Fruit fly (Drosophila melanogaster) whole organism, embryonic: ENCODE data around the gene Srp19.
A peak's percentile ranks its signal among the peaks of the same experiment; 100 is the strongest.

ENCODE experiments used
- BEAF-32 ChIP-seq: fragments of 200-800 bp; sonication (Bioruptor generic); optimal IDR thresholded peaks from 3 replicates; lab custom pipeline; 2017; ENCODE audit warnings: missing biosample characterization, missing genetic modification characterization, mild to moderate bottlenecking, moderate library complexity, missing genetic modification reagents
- Bgb ChIP-seq: fragments of 200-800 bp; sonication (Bioruptor generic); IDR thresholded peaks from 2 replicates; pipeline ENCODE4 v1.3.6; 2022; ENCODE audit warnings: missing biosample characterization, missing genetic modification characterization; ENCODE audit not compliant: partially characterized antibody
- BtbVII ChIP-seq: fragments of 200-800 bp; sonication (Bioruptor generic); optimal IDR thresholded peaks from 3 replicates; lab custom pipeline; 2017; ENCODE audit warnings: missing biosample characterization, mild to moderate bottlenecking, missing genetic modification characterization
- CG11560 ChIP-seq: fragments of 200-800 bp; sonication (Bioruptor generic); IDR thresholded peaks from 3 replicates; pipeline ENCODE4 v1.3.6; 2022; ENCODE audit warnings: missing biosample characterization, missing genetic modification characterization
- CG12236 ChIP-seq: fragments of 200-800 bp; sonication (Bioruptor generic); optimal IDR thresholded peaks from 2 replicates; lab custom pipeline; 2016; ENCODE audit warnings: missing biosample characterization, missing genetic modification characterization
- CG13296 ChIP-seq: fragments of 200-800 bp; sonication (Bioruptor generic); optimal IDR thresholded peaks from 3 replicates; lab custom pipeline; 2018; ENCODE audit warnings: missing biosample characterization, mild to moderate bottlenecking, missing genetic modification characterization
- CG14710 ChIP-seq: fragments of 200-800 bp; sonication (Bioruptor generic); optimal IDR thresholded peaks from 3 replicates; lab custom pipeline; 2019; ENCODE audit warnings: missing biosample characterization, mild to moderate bottlenecking, missing genetic modification characterization, moderate library complexity
- CG15479 ChIP-seq: fragments of 200-800 bp; sonication (Bioruptor generic); optimal IDR thresholded peaks from 3 replicates; lab custom pipeline; 2019; ENCODE audit warnings: missing biosample characterization, mild to moderate bottlenecking, missing genetic modification characterization, moderate library complexity
- CG17385 ChIP-seq: fragments of 200-800 bp; sonication (Bioruptor generic); optimal IDR thresholded peaks from 3 replicates; lab custom pipeline; 2018; ENCODE audit warnings: missing biosample characterization, mild to moderate bottlenecking, missing genetic modification characterization
- CG18619 ChIP-seq: fragments of 200-800 bp; sonication (Bioruptor generic); optimal IDR thresholded peaks from 3 replicates; lab custom pipeline; 2017; ENCODE audit warnings: missing biosample characterization, mild to moderate bottlenecking, missing genetic modification characterization
- CG2202 ChIP-seq: fragments of 200-800 bp; sonication (Bioruptor generic); optimal IDR thresholded peaks from 2 replicates; lab custom pipeline; 2018; ENCODE audit warnings: missing biosample characterization, mild to moderate bottlenecking, missing genetic modification characterization
- CG30020 ChIP-seq: fragments of 200-800 bp; optimal IDR thresholded peaks from 2 replicates; lab custom pipeline; 2019; ENCODE audit warnings: missing biosample characterization, mild to moderate bottlenecking, missing genetic modification characterization, moderate library complexity
- CG31441 ChIP-seq: fragments of 200-800 bp; sonication (Bioruptor generic); IDR thresholded peaks from 2 replicates; pipeline ENCODE4 v1.3.6; 2022; ENCODE audit warnings: missing biosample characterization, missing genetic modification characterization
- CG32772 ChIP-seq: fragments of 200-800 bp; sonication (Bioruptor generic); IDR thresholded peaks from 2 replicates; pipeline ENCODE4 v1.3.6; 2022; ENCODE audit warnings: missing biosample characterization, missing genetic modification characterization
- CG3726 ChIP-seq: fragments of 200-800 bp; sonication (Bioruptor generic); IDR thresholded peaks from 3 replicates; pipeline ENCODE4, ENCODE4 v1.3.6; 2022; ENCODE audit warnings: missing biosample characterization, missing genetic modification characterization
- CG3995 ChIP-seq: fragments of 200-800 bp; sonication (Bioruptor generic); optimal IDR thresholded peaks from 3 replicates; lab custom pipeline; 2016; ENCODE audit warnings: missing biosample characterization, missing genetic modification characterization
- CG8290 ChIP-seq, 3 experiments: fragments of 200-800 bp; sonication (Bioruptor generic); optimal IDR thresholded peaks; 2 replicates each; lab custom pipeline; 2016 to 2019; ENCODE audit warnings: missing biosample characterization in 3 of 3, missing genetic modification characterization in 3 of 3, mild to moderate bottlenecking in 2 of 3, moderate library complexity in 1 of 3
- CG9727 ChIP-seq: fragments of 200-800 bp; sonication (Bioruptor generic); optimal IDR thresholded peaks from 3 replicates; lab custom pipeline; 2017; ENCODE audit warnings: missing biosample characterization, mild to moderate bottlenecking, missing genetic modification characterization
- CTCF ChIP-seq: fragments of 200-800 bp; sonication (Bioruptor generic); optimal IDR thresholded peaks from 2 replicates; lab custom pipeline; 2017; ENCODE audit warnings: missing biosample characterization, mild to moderate bottlenecking, missing genetic modification characterization, moderate library complexity
- Camta ChIP-seq: fragments of 200-800 bp; sonication (Bioruptor generic); optimal IDR thresholded peaks from 2 replicates; lab custom pipeline; 2016; ENCODE audit warnings: missing biosample characterization, missing genetic modification characterization
- CkIIα-i1 ChIP-seq: fragments of 200-800 bp; sonication (Bioruptor generic); IDR thresholded peaks from 2 replicates; pipeline ENCODE4 v1.3.6; 2022; ENCODE audit warnings: missing biosample characterization, missing genetic modification characterization
- Dbx ChIP-seq: fragments of 200-800 bp; sonication (Bioruptor generic); IDR thresholded peaks from 3 replicates; pipeline ENCODE4 v1.3.6; 2022; ENCODE audit warnings: missing biosample characterization, missing genetic modification characterization
- Hand ChIP-seq: fragments of 200-800 bp; sonication (Bioruptor generic); optimal IDR thresholded peaks from 2 replicates; lab custom pipeline; 2017; ENCODE audit warnings: mild to moderate bottlenecking, missing biosample characterization, missing genetic modification reagents, missing genetic modification characterization
- NK7.1 ChIP-seq: fragments of 200-800 bp; sonication (Bioruptor generic); optimal IDR thresholded peaks from 3 replicates; lab custom pipeline; 2016; ENCODE audit warnings: missing biosample characterization, missing genetic modification characterization
- Nf-YA ChIP-seq: fragments of 200-800 bp; sonication (Bioruptor generic); IDR thresholded peaks from 2 replicates; pipeline ENCODE4 v1.3.6; 2022; ENCODE audit warnings: missing biosample characterization, missing genetic modification characterization
- Oaz ChIP-seq: fragments of 200-800 bp; sonication (Bioruptor generic); IDR thresholded peaks from 2 replicates; pipeline ENCODE4 v1.3.6; 2022; ENCODE audit warnings: missing biosample characterization, missing genetic modification characterization
- Pdp1 ChIP-seq, 2 experiments: fragments of 200-800 bp; sonication (Bioruptor generic); optimal IDR thresholded peaks; 3 replicates each; lab custom pipeline; 2016; ENCODE audit warnings: missing biosample characterization in 2 of 2, missing genetic modification characterization in 2 of 2, mild to moderate bottlenecking in 1 of 2, moderate library complexity in 1 of 2
- Ravus ChIP-seq: fragments of 200-800 bp; sonication (Bioruptor generic); IDR thresholded peaks from 2 replicates; pipeline ENCODE4 v1.3.6; 2022; ENCODE audit warnings: missing biosample characterization, missing genetic modification characterization
- Sin3A ChIP-seq: fragments of >200 bp; optimal IDR thresholded peaks from 2 replicates; lab custom pipeline; 2018
- Usf ChIP-seq: fragments of 200-800 bp; sonication (Bioruptor generic); optimal IDR thresholded peaks from 2 replicates; lab custom pipeline; 2017; ENCODE audit warnings: missing genotype, missing biosample characterization, missing genetic modification characterization
- bbx ChIP-seq: fragments of 200-800 bp; sonication (Bioruptor generic); IDR thresholded peaks from 2 replicates; pipeline ENCODE4 v1.3.6; 2022; ENCODE audit warnings: missing biosample characterization, missing genetic modification characterization; ENCODE audit not compliant: partially characterized antibody
- bowl ChIP-seq: fragments of 200-800 bp; sonication (Bioruptor generic); IDR thresholded peaks from 2 replicates; pipeline ENCODE4 v1.3.6; 2022; ENCODE audit warnings: missing biosample characterization, missing genetic modification characterization
- fru ChIP-seq: fragments of >200 bp; optimal IDR thresholded peaks from 2 replicates; lab custom pipeline; 2017
- ftz-f1 ChIP-seq: fragments of 200-800 bp; sonication (Bioruptor generic); optimal IDR thresholded peaks from 2 replicates; lab custom pipeline; 2016; ENCODE audit warnings: missing biosample characterization, missing genetic modification characterization
- gro ChIP-seq: fragments of 200-800 bp; sonication (Bioruptor generic); optimal IDR thresholded peaks from 2 replicates; lab custom pipeline; 2016; ENCODE audit warnings: missing biosample characterization, missing genetic modification characterization
- hbn ChIP-seq: fragments of 200-800 bp; sonication (Bioruptor generic); IDR thresholded peaks from 2 replicates; pipeline ENCODE4 v1.3.6; 2022; ENCODE audit warnings: missing biosample characterization, missing genetic modification characterization; ENCODE audit not compliant: partially characterized antibody
- jigr1 ChIP-seq: fragments of 200-800 bp; sonication (Bioruptor generic); IDR thresholded peaks from 3 replicates; pipeline ENCODE4 v1.3.6; 2022; ENCODE audit warnings: missing biosample characterization, missing genetic modification characterization
- lbe ChIP-seq: fragments of 200-800 bp; sonication (Bioruptor generic); optimal IDR thresholded peaks from 2 replicates; lab custom pipeline; 2016; ENCODE audit warnings: missing biosample characterization, mild to moderate bottlenecking, missing genetic modification characterization
- mam ChIP-seq: fragments of 200-800 bp; sonication (Bioruptor generic); optimal IDR thresholded peaks from 3 replicates; lab custom pipeline; 2016; ENCODE audit warnings: missing biosample characterization, missing genetic modification characterization
- otp ChIP-seq: fragments of 200-800 bp; sonication (Bioruptor generic); IDR thresholded peaks from 3 replicates; pipeline ENCODE4, ENCODE4 v1.3.6; 2022; ENCODE audit warnings: missing biosample characterization, missing genetic modification characterization
- pb ChIP-seq: fragments of 200-800 bp; sonication (Bioruptor generic); optimal IDR thresholded peaks from 3 replicates; lab custom pipeline; 2016; ENCODE audit warnings: missing biosample characterization, missing genetic modification characterization
- pita ChIP-seq: fragments of 200-800 bp; sonication (Bioruptor generic); optimal IDR thresholded peaks from 2 replicates; lab custom pipeline; 2017; ENCODE audit warnings: missing biosample characterization, mild to moderate bottlenecking, missing genetic modification characterization
- psq ChIP-seq: fragments of 200-800 bp; sonication (Bioruptor generic); optimal IDR thresholded peaks from 2 replicates; lab custom pipeline; 2017; ENCODE audit warnings: missing biosample characterization, missing genetic modification characterization
- pzg ChIP-seq: fragments of 200-800 bp; sonication (Bioruptor generic); optimal IDR thresholded peaks from 3 replicates; lab custom pipeline; 2018; ENCODE audit warnings: missing biosample characterization, mild to moderate bottlenecking, missing genetic modification characterization, moderate library complexity
- sug ChIP-seq: fragments of 200-800 bp; optimal IDR thresholded peaks from 2 replicates; lab custom pipeline; 2019; ENCODE audit warnings: missing biosample characterization, mild to moderate bottlenecking, missing genetic modification characterization, moderate library complexity
- tna ChIP-seq: fragments of 200-800 bp; sonication (Bioruptor generic); IDR thresholded peaks from 2 replicates; pipeline ENCODE4 v1.3.6; 2022; ENCODE audit warnings: missing biosample characterization, missing genetic modification characterization; ENCODE audit not compliant: partially characterized antibody
- trem ChIP-seq: fragments of 200-800 bp; optimal IDR thresholded peaks from 3 replicates; lab custom pipeline; 2019; ENCODE audit warnings: missing biosample characterization, mild to moderate bottlenecking, missing genetic modification characterization, moderate library complexity
- unpg ChIP-seq: fragments of 200-800 bp; sonication (Bioruptor generic); optimal IDR thresholded peaks from 3 replicates; lab custom pipeline; 2018; ENCODE audit warnings: missing biosample characterization, mild to moderate bottlenecking, missing genetic modification characterization, moderate library complexity
- vfl ChIP-seq: fragments of 200-800 bp; sonication (Bioruptor generic); optimal IDR thresholded peaks from 2 replicates; lab custom pipeline; 2016; ENCODE audit warnings: missing biosample characterization, missing genetic modification characterization
- vnd ChIP-seq: fragments of 200-800 bp; sonication (Bioruptor generic); IDR thresholded peaks from 3 replicates; pipeline ENCODE4 v1.3.6; 2022; ENCODE audit warnings: missing biosample characterization, missing genetic modification characterization; ENCODE audit not compliant: partially characterized antibody

Srp19 gene

dm6 chr3L:7356386-7357117, 8.7 kb upstream of the Srp19 start, which contains the start of gene CTCF (continued):
- TF ChIP-seq Sin3A (lab: Kevin White, UChicago): peak; percentile 44
- TF ChIP-seq lbe (GFP tag; lab: Kevin White, UChicago): peak; percentile 38
- TF ChIP-seq CG3726 (GFP tag; lab: Robert Waterston, UW): no peak
- TF ChIP-seq unpg (GFP tag; lab: Kevin White, UChicago): peak; percentile 20
- TF ChIP-seq otp (GFP tag; lab: Robert Waterston, UW): no peak
- no peak for TF ChIP-seq Hand (GFP tag; lab: Kevin White, UChicago)
- TF ChIP-seq CG8290 (GFP tag; optimal IDR thresholded peaks at IDR 0.05; lab: Kevin White, UChicago): peak; percentile 59
- peak in 1 of 2 experiments; percentile 55 for TF ChIP-seq CG8290 (tag; optimal IDR thresholded peaks at IDR 0.05; lab: Kevin White, UChicago)
- TF ChIP-seq CG11560: no peak
- no peak for TF ChIP-seq bowl (GFP tag; lab: Robert Waterston, UW)
- TF ChIP-seq CkIIα-i1 (GFP tag; lab: Robert Waterston, UW): no peak
- peak; percentile 33 to 36 for TF ChIP-seq Pdp1 (GFP tag; optimal IDR thresholded peaks at IDR 0.05; lab: Kevin White, UChicago)
- TF ChIP-seq CG15479 (GFP tag; lab: Kevin White, UChicago): no peak
- TF ChIP-seq BtbVII (GFP tag; lab: Kevin White, UChicago): peak; percentile 32
- no peak for TF ChIP-seq CG3995 (GFP tag; lab: Kevin White, UChicago)
- peak; percentile 19 for TF ChIP-seq Camta (GFP tag; lab: Kevin White, UChicago)
- TF ChIP-seq pita: no peak
- peak; percentile 50 for TF ChIP-seq CG14710 (tag; lab: Kevin White, UChicago)
- no peak for TF ChIP-seq vfl (GFP tag; lab: Kevin White, UChicago)
- no peak for TF ChIP-seq Usf (GFP tag; lab: Kevin White, UChicago)
- no peak for TF ChIP-seq CG2202 (tag; lab: Kevin White, UChicago)
- TF ChIP-seq CG30020 (tag; lab: Kevin White, UChicago): peak; percentile 22
- TF ChIP-seq trem (tag; lab: Kevin White, UChicago): peak; percentile 91
- TF ChIP-seq vnd (GFP tag; lab: Robert Waterston, UW): peak; percentile 65; the same call in 2 of the 3 replicates
- peak; percentile 64 for TF ChIP-seq CG32772 (GFP tag; lab: Robert Waterston, UW)
- TF ChIP-seq CG13296: peak; percentile 37
- peak; percentile 7 for TF ChIP-seq CG18619 (GFP tag; lab: Kevin White, UChicago)
- TF ChIP-seq NK7.1 (GFP tag; lab: Kevin White, UChicago): peak; percentile 20
- no peak; the same call in 2 of the 3 replicates for TF ChIP-seq jigr1 (GFP tag; lab: Robert Waterston, UW)
- TF ChIP-seq CG9727 (GFP tag; lab: Kevin White, UChicago): peak; percentile 55
- TF ChIP-seq mam: peak; percentile 23
- TF ChIP-seq CG31441 (GFP tag; lab: Robert Waterston, UW): peak; percentile 40; the same call in 1 of the 2 replicates
- peak; percentile 61 for TF ChIP-seq hbn (GFP tag; lab: Robert Waterston, UW)
- peak; percentile 73 for TF ChIP-seq Bgb (GFP tag; lab: Robert Waterston, UW)
- no peak for TF ChIP-seq Oaz (GFP tag; lab: Robert Waterston, UW)
- TF ChIP-seq gro: peak; percentile 46
- TF ChIP-seq Nf-YA (GFP tag; lab: Robert Waterston, UW): no peak
- TF ChIP-seq fru: no peak
- TF ChIP-seq pzg (GFP tag; lab: Kevin White, UChicago): peak; percentile 62
- TF ChIP-seq CG12236 (GFP tag; lab: Kevin White, UChicago): no peak
- peak; percentile 91 for TF ChIP-seq bbx (GFP tag; lab: Robert Waterston, UW)
- TF ChIP-seq CG17385 (GFP tag; lab: Kevin White, UChicago): peak; percentile 19
- TF ChIP-seq Ravus (GFP tag; lab: Robert Waterston, UW): no peak
- TF ChIP-seq CTCF (GFP tag; lab: Kevin White, UChicago): peak; percentile 100
- peak; percentile 47 for TF ChIP-seq sug (tag; lab: Kevin White, UChicago)
- peak; percentile 61; the same call in 1 of the 2 replicates for TF ChIP-seq tna
- TF ChIP-seq BEAF-32 (GFP tag; lab: Kevin White, UChicago): peak; percentile 85
- TF ChIP-seq pb: peak; percentile 40
- 0 out of 3 replicates have a peak, but pooled peaks have one; percentile 23 for TF ChIP-seq Dbx (GFP tag; lab: Robert Waterston, UW)
- TF ChIP-seq ftz-f1 (GFP tag; lab: Kevin White, UChicago): peak; percentile 29
- TF ChIP-seq psq (GFP tag; lab: Kevin White, UChicago): no peak
